Fruit fly (Drosophila melanogaster): ENCODE results near the gene Cpr65Av.
"Not testable (repeated sequence)": the region's sequence is repeated elsewhere in the genome, so short reads cannot be mapped to it uniquely, and the experiment has no call there.

The Cpr65Av gene

dm6 chr3L:6157327-6158032 is 17.7 kb upstream of the Cpr65Av start, which contains the start of gene CG13297:
CG13297 (minus strand) TSS chr3L:6157377.
- TF ChIP-seq EcR (GFP tag; optimal IDR thresholded peaks at IDR 0.05) (no peak), pan (optimal IDR thresholded peaks at IDR 0.05) (no peak), usp (GFP tag; optimal IDR thresholded peaks at IDR 0.05) (no peak), CG8478 (optimal IDR thresholded peaks at IDR 0.05) (no peak), psq (optimal IDR thresholded peaks at IDR 0.05) (no peak), Dll (optimal IDR thresholded peaks at IDR 0.05) (no peak)

dm6 chr3L:6154951-6155394 is 15.2 kb upstream of the Cpr65Av start:
- TF ChIP-seq CG8478 (optimal IDR thresholded peaks at IDR 0.05) (no peak), usp (GFP tag; optimal IDR thresholded peaks at IDR 0.05) (no peak), psq (optimal IDR thresholded peaks at IDR 0.05) (no peak), pan (optimal IDR thresholded peaks at IDR 0.05) (no peak), Dll (optimal IDR thresholded peaks at IDR 0.05) (no peak), EcR (GFP tag; optimal IDR thresholded peaks at IDR 0.05) (no peak)

dm6 chr3L:6152531-6152930 is 12.8 kb upstream of the Cpr65Av start, which contains the start of gene Acp65Aa:
Acp65Aa (minus strand) TSS chr3L:6152745.
- TF ChIP-seq pan (optimal IDR thresholded peaks at IDR 0.05): no peak
- TF ChIP-seq usp (GFP tag; optimal IDR thresholded peaks at IDR 0.05): no peak
- no peak for TF ChIP-seq Dll (optimal IDR thresholded peaks at IDR 0.05)
- TF ChIP-seq psq (optimal IDR thresholded peaks at IDR 0.05): no peak
- no peak for TF ChIP-seq CG8478 (optimal IDR thresholded peaks at IDR 0.05)
- TF ChIP-seq EcR (GFP tag; optimal IDR thresholded peaks at IDR 0.05): no peak

- not testable (repeated sequence) for TF ChIP-seq usp (GFP tag; optimal IDR thresholded peaks at IDR 0.05); EcR (GFP tag; optimal IDR thresholded peaks at IDR 0.05); Dll (optimal IDR thresholded peaks at IDR 0.05)
Measured at dm6 chr3L:6150757-6151354, 11.1 kb upstream of the Cpr65Av start, which contains the start of the genes Cpr65Ax2 and Lcp65Aa. Cpr65Ax2 (minus strand) TSS chr3L:6150857. Lcp65Aa (plus strand) TSS chr3L:6151304.

dm6 chr3L:6149248-6149647 is 9.5 kb upstream of the Cpr65Av start, which contains the start of gene Lcp65Ab1:
Lcp65Ab1 (plus strand) TSS chr3L:6149548.
- TF ChIP-seq usp (GFP tag; optimal IDR thresholded peaks at IDR 0.05); Dll (optimal IDR thresholded peaks at IDR 0.05); psq (optimal IDR thresholded peaks at IDR 0.05): not testable (repeated sequence)

- TF ChIP-seq pan (optimal IDR thresholded peaks at IDR 0.05); usp (GFP tag; optimal IDR thresholded peaks at IDR 0.05); CG8478 (optimal IDR thresholded peaks at IDR 0.05): not testable (repeated sequence)
Measured at dm6 chr3L:6147887-6148286, 8.1 kb upstream of the Cpr65Av start, which contains the start of gene Cpr65Ax1. Cpr65Ax1 (minus strand) TSS chr3L:6147987.

- not testable (repeated sequence) for TF ChIP-seq pan, CG8478, psq (optimal IDR thresholded peaks at IDR 0.05)
Measured at dm6 chr3L:6146374-6146773, 6.6 kb upstream of the Cpr65Av start, which contains the start of gene Lcp65Ab2. Lcp65Ab2 (plus strand) TSS chr3L:6146674.

- TF ChIP-seq CG8478 (optimal IDR thresholded peaks at IDR 0.05) (no peak), EcR (GFP tag; optimal IDR thresholded peaks at IDR 0.05) (no peak), Dll (optimal IDR thresholded peaks at IDR 0.05) (no peak), pan (optimal IDR thresholded peaks at IDR 0.05) (no peak), usp (GFP tag; optimal IDR thresholded peaks at IDR 0.05) (no peak), psq (optimal IDR thresholded peaks at IDR 0.05) (no peak)
Measured at dm6 chr3L:6144769-6145220, 5.0 kb upstream of the Cpr65Av start, which contains the start of gene Lcp65Ac. Lcp65Ac (plus strand) TSS chr3L:6144819.

dm6 chr3L:6143188-6143755 is 3.5 kb upstream of the Cpr65Av start, which contains the start of gene Lcp65Ad:
Lcp65Ad (plus strand) TSS chr3L:6143395.
- TF ChIP-seq Dll (optimal IDR thresholded peaks at IDR 0.05) (peak; percentile 37), EcR (GFP tag; optimal IDR thresholded peaks at IDR 0.05) (no peak)

- TF ChIP-seq CG8478 (optimal IDR thresholded peaks at IDR 0.05): no peak
- TF ChIP-seq EcR (GFP tag; optimal IDR thresholded peaks at IDR 0.05): no peak
- TF ChIP-seq usp (GFP tag; optimal IDR thresholded peaks at IDR 0.05): no peak
- TF ChIP-seq Dll (optimal IDR thresholded peaks at IDR 0.05): no peak
- no peak for TF ChIP-seq pan (optimal IDR thresholded peaks at IDR 0.05)
- TF ChIP-seq psq (optimal IDR thresholded peaks at IDR 0.05): no peak
Measured at dm6 chr3L:6142313-6142712, 2.5 kb upstream of the Cpr65Av start, which contains the start of gene Cpr65Aw. Cpr65Aw (minus strand) TSS chr3L:6142413.

- TF ChIP-seq psq (optimal IDR thresholded peaks at IDR 0.05) (no peak), CG8478 (optimal IDR thresholded peaks at IDR 0.05) (no peak), EcR (GFP tag; optimal IDR thresholded peaks at IDR 0.05) (no peak), usp (GFP tag; optimal IDR thresholded peaks at IDR 0.05) (no peak), Dll (optimal IDR thresholded peaks at IDR 0.05) (no peak), pan (optimal IDR thresholded peaks at IDR 0.05) (no peak)
Measured at dm6 chr3L:6141538-6141937, 1.8 kb upstream of the Cpr65Av start.
